Worm (Caenorhabditis elegans): ENCODE measurements around the gene B0198.3.

Gene B0198.3

ce11 chrX:12033937-12034336 lies 22.9 kb downstream of the B0198.3 start, which contains the start of gene tsp-20:
Gene tsp-20, minus strand, starts transcription at chrX:12034037.
- TF ChIP-seq sea-2 (GFP tag; IDR thresholded peaks at IDR 0.05), result no peak
- no peak for TF ChIP-seq unc-62 (GFP tag; optimal IDR thresholded peaks at IDR 0.05)
- TF ChIP-seq madf-3 (GFP tag; IDR thresholded peaks at IDR 0.05), result no peak
- no peak for TF ChIP-seq lin-40 (tag; optimal IDR thresholded peaks at IDR 0.05)
- TF ChIP-seq unc-130 (GFP tag; optimal IDR thresholded peaks at IDR 0.05), result no peak
- no peak for TF ChIP-seq rcor-1 (GFP tag; IDR thresholded peaks at IDR 0.05)
- no peak for TF ChIP-seq ZK185.1 (tag; optimal IDR thresholded peaks at IDR 0.05; ENCODE audit: poor library complexity, severe bottlenecking)

- TF ChIP-seq bed-2 (GFP tag; IDR thresholded peaks at IDR 0.05) (no peak), rcor-1 (GFP tag; IDR thresholded peaks at IDR 0.05) (no peak), madf-6 (GFP tag; IDR thresholded peaks at IDR 0.05) (no peak), B0336.3 (GFP tag; IDR thresholded peaks at IDR 0.05) (no peak), him-1 (tag; optimal IDR thresholded peaks at IDR 0.05) (no peak), Y53F4B.3 (GFP tag; IDR thresholded peaks at IDR 0.05) (no peak), mxl-1 (tag; optimal IDR thresholded peaks at IDR 0.05) (no peak), Y67H2A.10 (GFP tag; conservative IDR thresholded peaks at IDR 0.05) (no peak), somi-1 (GFP tag; optimal IDR thresholded peaks at IDR 0.05) (no peak), F49E8.2 (tag; optimal IDR thresholded peaks at IDR 0.05; ENCODE audit: insufficient read depth) (no peak), rec-8 (tag; optimal IDR thresholded peaks at IDR 0.05) (no peak), D2030.7 (GFP tag; IDR thresholded peaks at IDR 0.05) (no peak), ceh-100 (GFP tag; IDR thresholded peaks at IDR 0.05) (no peak), F33H1.4 (GFP tag; IDR thresholded peaks at IDR 0.05) (no peak), F10E7.11 (tag; optimal IDR thresholded peaks at IDR 0.05) (no peak), dpff-1 (tag; optimal IDR thresholded peaks at IDR 0.05) (no peak), ztf-22 (GFP tag; optimal IDR thresholded peaks at IDR 0.05) (no peak), F52B5.7 (tag; optimal IDR thresholded peaks at IDR 0.05) (no peak), lsy-27 (tag; optimal IDR thresholded peaks at IDR 0.05; ENCODE audit: borderline replicate concordance, insufficient read depth) (no peak), C17E4.6 (GFP tag; IDR thresholded peaks at IDR 0.05) (no peak)
Measured at ce11 chrX:12025070-12025789, 31.6 kb downstream of the B0198.3 start, which contains the start of gene B0198.2. Gene B0198.2, plus strand, starts transcription at chrX:12025739.

- no peak for TF ChIP-seq ceh-91 (GFP tag; IDR thresholded peaks at IDR 0.05)
- no peak for TF ChIP-seq snpc-3.4 (tag; optimal IDR thresholded peaks at IDR 0.05)
- no peak for TF ChIP-seq mcd-1 (GFP tag; IDR thresholded peaks at IDR 0.05)
- no peak for TF ChIP-seq zim-3 (tag; optimal IDR thresholded peaks at IDR 0.05)
- no peak for TF ChIP-seq chd-7 (tag; optimal IDR thresholded peaks at IDR 0.05)
Measured at ce11 chrX:12022496-12022895, 34.4 kb downstream of the B0198.3 start.

DNA sequence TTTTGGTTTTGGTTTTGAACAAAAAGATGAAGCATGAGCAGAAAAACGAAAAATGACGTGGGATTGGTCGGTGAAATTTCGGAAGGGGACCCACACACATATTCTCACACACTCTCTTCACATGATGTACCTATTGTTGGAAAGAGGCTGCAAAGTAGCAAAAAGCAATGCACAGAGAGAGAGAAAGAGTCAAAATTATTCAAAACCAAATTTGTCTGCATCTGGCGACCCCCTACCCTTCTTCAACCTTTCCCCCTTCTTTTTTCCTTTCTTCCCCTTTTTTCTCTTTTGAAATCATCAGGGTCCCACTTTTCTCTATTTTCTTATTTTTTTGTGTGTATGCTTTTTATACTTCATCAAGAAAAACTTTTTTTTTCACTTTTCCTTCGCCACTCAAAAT lies 35.4 kb downstream of the B0198.3 start:
- TF ChIP-seq zim-3 (tag; optimal IDR thresholded peaks at IDR 0.05) (no peak), hmg-1.2 (GFP tag; IDR thresholded peaks at IDR 0.05) (no peak), fkh-3 (tag; optimal IDR thresholded peaks at IDR 0.05) (no peak), Y79H2A.3 (GFP tag; conservative IDR thresholded peaks at IDR 0.05) (no peak), Y95B8A.8 (GFP tag; IDR thresholded peaks at IDR 0.05) (no peak), sea-2 (GFP tag; IDR thresholded peaks at IDR 0.05) (no peak), D2030.7 (GFP tag; IDR thresholded peaks at IDR 0.05) (no peak), nhr-27 (tag; optimal IDR thresholded peaks at IDR 0.05) (no peak), hmg-20 (GFP tag; IDR thresholded peaks at IDR 0.05) (no peak), die-1 (tag; optimal IDR thresholded peaks at IDR 0.05) (no peak), hlh-12 (tag; optimal IDR thresholded peaks at IDR 0.05) (no peak), attf-5 (GFP tag; optimal IDR thresholded peaks at IDR 0.05) (no peak), hlh-26 (GFP tag; conservative IDR thresholded peaks at IDR 0.05) (no peak), rec-8 (tag; optimal IDR thresholded peaks at IDR 0.05) (no peak), dpff-1 (tag; optimal IDR thresholded peaks at IDR 0.05) (no peak), madf-3 (GFP tag; IDR thresholded peaks at IDR 0.05) (no peak), efl-1 (GFP tag; optimal IDR thresholded peaks at IDR 0.05) (no peak), cebp-2 (GFP tag; IDR thresholded peaks at IDR 0.05) (no peak), tlf-1 (GFP tag; optimal IDR thresholded peaks at IDR 0.05) (no peak)
